Worm (Caenorhabditis elegans) whole organism, mixed stage, embryonic: ENCODE measurements around the gene ptr-5.

Experiments
- M03D4.4 ChIP-seq: sonication (generic microtip); optimal IDR thresholded peaks from 2 replicates; lab custom pipeline; 2017; ENCODE audit warnings: mild to moderate bottlenecking, missing genetic modification characterization, missing compliant biosample characterization
- ceh-39 ChIP-seq: fragments of 150-350 bp; optimal IDR thresholded peaks from 2 replicates; lab custom pipeline; 2014; ENCODE audit warnings: missing biosample characterization, missing genetic modification characterization
- mep-1 ChIP-seq: fragments of 150-350 bp; optimal IDR thresholded peaks from 2 replicates; lab custom pipeline; 2017; ENCODE audit warnings: missing biosample characterization, missing genetic modification reagents, missing genetic modification characterization, inconsistent platforms
- nhr-2 ChIP-seq: fragments of 150-350 bp; optimal IDR thresholded peaks from 2 replicates; lab custom pipeline; 2014; ENCODE audit warnings: missing biosample characterization, missing genetic modification characterization
- nhr-237 ChIP-seq: fragments of 150-350 bp; optimal IDR thresholded peaks from 2 replicates; lab custom pipeline; 2014; ENCODE audit warnings: missing biosample characterization, missing genetic modification characterization
- nhr-28 ChIP-seq: fragments of 150-350 bp; optimal IDR thresholded peaks from 2 replicates; lab custom pipeline; 2014; ENCODE audit warnings: missing biosample characterization, missing genetic modification characterization

- TF ChIP-seq nhr-28: no peak
- no peak for TF ChIP-seq ceh-39 (tag; lab: Kevin White, UChicago)
- TF ChIP-seq nhr-237 (tag; lab: Kevin White, UChicago): no peak
- no peak for TF ChIP-seq mep-1 (tag; lab: Kevin White, UChicago)
- no peak for TF ChIP-seq nhr-2 (tag; lab: Kevin White, UChicago)
- TF ChIP-seq M03D4.4 (tag; lab: Kevin White, UChicago): no peak
Observed at ce11 chrX:17369514-17369913, 51.1 kb downstream of the ptr-5 start.
